Fruit fly (Drosophila melanogaster): ENCODE data around the gene LysRS.

dm6 chrX:9587881-9588280, 20.8 kb downstream of the LysRS start:
- TF ChIP-seq CG14655 (GFP tag; optimal IDR thresholded peaks at IDR 0.05): no peak
- TF ChIP-seq Snoo (tag; optimal IDR thresholded peaks at IDR 0.05): no peak
- TF ChIP-seq gl (tag; optimal IDR thresholded peaks at IDR 0.05): no peak
